Worm (Caenorhabditis elegans): Measurements from ENCODE around the gene dyf-18.

dyf-18 gene

ce11 chrIV:11760700-11761459 lies 40.1 kb downstream of the dyf-18 start, which contains the start of gene T12A7.2:
TSS of gene T12A7.2 (minus strand) at chrIV:11761111.
- TF ChIP-seq ceh-18 (tag; optimal IDR thresholded peaks at IDR 0.05) (peak; percentile 24), ahr-1 (tag; optimal IDR thresholded peaks at IDR 0.05) (no peak), elt-2 (tag; optimal IDR thresholded peaks at IDR 0.05) (peak; percentile 75), nhr-11 (tag; optimal IDR thresholded peaks at IDR 0.05) (no peak), tbx-2 (tag; optimal IDR thresholded peaks at IDR 0.05) (peak; percentile 22), ref-2 (tag; optimal IDR thresholded peaks at IDR 0.05) (peak; percentile 2), unc-42 (tag; optimal IDR thresholded peaks at IDR 0.05) (peak; percentile 4)

- no peak for TF ChIP-seq pqm-1 (tag; optimal IDR thresholded peaks at IDR 0.05)
These were observed 41.1 kb downstream of the dyf-18 start for ce11 chrIV:11759852-11760251.

- TF ChIP-seq zip-5 (tag; optimal IDR thresholded peaks at IDR 0.05), result no peak
- TF ChIP-seq eyg-1 (tag; optimal IDR thresholded peaks at IDR 0.05), result no peak
- TF ChIP-seq ceh-30 (tag; optimal IDR thresholded peaks at IDR 0.05), result no peak
- no peak for TF ChIP-seq K02D7.2 (tag; optimal IDR thresholded peaks at IDR 0.05)
- no peak for TF ChIP-seq unc-55 (GFP tag; optimal IDR thresholded peaks at IDR 0.05)
- TF ChIP-seq K09A11.1 (tag; optimal IDR thresholded peaks at IDR 0.05; ENCODE audit: insufficient read depth), result no peak
- TF ChIP-seq pqm-1 (tag; optimal IDR thresholded peaks at IDR 0.05), result no peak
- TF ChIP-seq pat-9 (tag; optimal IDR thresholded peaks at IDR 0.05), result no peak
- TF ChIP-seq fkh-10 (GFP tag; optimal IDR thresholded peaks at IDR 0.05), result no peak
- TF ChIP-seq unc-86 (tag; optimal IDR thresholded peaks at IDR 0.05), result no peak
These were observed 45.1 kb downstream of the dyf-18 start, which contains the start of gene T12A7.9 for ce11 chrIV:11755907-11756306. TSS of gene T12A7.9 (minus strand) at chrIV:11756007.

- TF ChIP-seq ceh-2 (tag; optimal IDR thresholded peaks at IDR 0.05), result no peak
- TF ChIP-seq ceh-30 (tag; optimal IDR thresholded peaks at IDR 0.05), result no peak
- no peak for TF ChIP-seq unc-55 (GFP tag; optimal IDR thresholded peaks at IDR 0.05)
- no peak for TF ChIP-seq sox-4 (tag; optimal IDR thresholded peaks at IDR 0.05)
- no peak for TF ChIP-seq K02D7.2 (tag; optimal IDR thresholded peaks at IDR 0.05)
- no peak for TF ChIP-seq Y22D7AL.16 (tag; optimal IDR thresholded peaks at IDR 0.05)
- no peak for TF ChIP-seq npax-4 (tag; optimal IDR thresholded peaks at IDR 0.05)
- no peak for TF ChIP-seq ceh-22 (tag; optimal IDR thresholded peaks at IDR 0.05)
- TF ChIP-seq ceh-19 (GFP tag; optimal IDR thresholded peaks at IDR 0.05), result no peak
- TF ChIP-seq T23F11.4 (GFP tag; optimal IDR thresholded peaks at IDR 0.05), result no peak
- no peak for TF ChIP-seq sox-2 (GFP tag; IDR thresholded peaks at IDR 0.05)
- no peak for TF ChIP-seq lin-11 (tag; optimal IDR thresholded peaks at IDR 0.05)
- TF ChIP-seq ceh-24 (tag; optimal IDR thresholded peaks at IDR 0.05), result no peak
These were observed 46.0 kb downstream of the dyf-18 start, which contains the start of gene T12A7.10 for ce11 chrIV:11755003-11755402. TSS of gene T12A7.10 (minus strand) at chrIV:11755103.

- TF ChIP-seq nhr-232 (tag; optimal IDR thresholded peaks at IDR 0.05), result no peak
- no peak for TF ChIP-seq pqm-1 (tag; optimal IDR thresholded peaks at IDR 0.05)
- no peak for TF ChIP-seq dve-1 (tag; optimal IDR thresholded peaks at IDR 0.05)
- no peak for TF ChIP-seq tbx-2 (tag; optimal IDR thresholded peaks at IDR 0.05)
- no peak for TF ChIP-seq nfya-1 (tag; optimal IDR thresholded peaks at IDR 0.05)
- no peak for TF ChIP-seq unc-42 (tag; optimal IDR thresholded peaks at IDR 0.05)
- no peak for TF ChIP-seq madf-2 (tag; optimal IDR thresholded peaks at IDR 0.05)
- no peak for TF ChIP-seq pha-2 (tag; optimal IDR thresholded peaks at IDR 0.05)
- TF ChIP-seq pag-3 (tag; optimal IDR thresholded peaks at IDR 0.05; ENCODE audit: borderline replicate concordance), result no peak
- no peak for TF ChIP-seq fkh-6 (tag; optimal IDR thresholded peaks at IDR 0.05)
These were observed 46.6 kb downstream of the dyf-18 start, which contains the start of gene scl-18 for ce11 chrIV:11754328-11754727. TSS of gene scl-18 (minus strand) at chrIV:11754428.
